Worm (Caenorhabditis elegans) whole organism, late embryonic: ENCODE measurements around the gene gbh-2.

Source experiments
- dve-1 ChIP-seq: sonication (generic microtip); optimal IDR thresholded peaks from 2 replicates; lab custom pipeline; 2017; ENCODE audit warnings: antibody characterized with exemption, mild to moderate bottlenecking, missing genetic modification characterization, missing compliant biosample characterization
- fkh-10 ChIP-seq: fragments of 150-350 bp; optimal IDR thresholded peaks from 2 replicates; lab custom pipeline; 2014; ENCODE audit warnings: missing biosample characterization, missing genetic modification reagents, missing genetic modification characterization
- nfya-1 ChIP-seq: sonication (generic microtip); optimal IDR thresholded peaks from 2 replicates; lab custom pipeline; 2017; ENCODE audit warnings: missing genetic modification characterization, mild to moderate bottlenecking, missing compliant biosample characterization, antibody characterized with exemption, moderate library complexity
- pqm-1 ChIP-seq: sonication (generic microtip); optimal IDR thresholded peaks from 2 replicates; lab custom pipeline; 2016; ENCODE audit warnings: missing genetic modification characterization, missing compliant biosample characterization
- unc-86 ChIP-seq: sonication (generic microtip); optimal IDR thresholded peaks from 2 replicates; lab custom pipeline; 2016; ENCODE audit warnings: missing genetic modification characterization, missing compliant biosample characterization

DNA sequence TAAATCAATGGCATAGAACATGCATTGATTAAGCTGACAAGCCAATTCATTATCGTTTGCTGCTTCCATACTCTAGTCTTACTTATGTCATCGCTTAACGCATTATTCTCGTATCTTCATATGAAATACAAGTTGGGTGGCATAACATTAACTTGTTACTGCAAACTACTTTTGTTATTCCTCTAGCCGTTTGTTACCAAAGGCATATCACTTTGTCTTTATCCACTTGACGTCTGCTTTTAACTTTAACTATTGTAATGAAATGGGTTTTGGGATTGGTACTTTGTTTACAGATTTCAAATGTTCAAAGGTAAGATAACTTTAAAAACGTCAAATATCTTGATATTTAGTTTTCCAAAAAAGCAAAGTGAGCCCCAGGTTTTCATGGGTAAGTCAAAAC is 50.4 kb downstream of the gbh-2 start, which contains the start of gene W01C9.2:
- no peak for TF ChIP-seq unc-86 (tag; lab: Kevin White, UChicago)
- TF ChIP-seq fkh-10 (GFP tag; lab: Kevin White, UChicago) = no peak
- TF ChIP-seq dve-1 (tag; lab: Kevin White, UChicago) = no peak
- TF ChIP-seq nfya-1 = no peak
- TF ChIP-seq pqm-1 (tag; lab: Kevin White, UChicago) = no peak
